Worm (Caenorhabditis elegans): ENCODE results near the gene mrpl-36.

Gene mrpl-36

ce11 chrIII:9832569-9832968 is 15.3 kb downstream of the mrpl-36 start:
- TF ChIP-seq ref-1 (GFP tag; conservative IDR thresholded peaks at IDR 0.05) (no peak), ztf-23 (GFP tag; IDR thresholded peaks at IDR 0.05) (no peak), cog-1 (tag; optimal IDR thresholded peaks at IDR 0.05) (no peak), flt-1 (GFP tag; IDR thresholded peaks at IDR 0.05) (no peak)

ce11 chrIII:9830502-9830901 is 17.4 kb downstream of the mrpl-36 start, which contains the start of gene ZK632.12:
TSS of gene ZK632.12 (plus strand) at chrIII:9830802.
- no peak for TF ChIP-seq ztf-29 (GFP tag; IDR thresholded peaks at IDR 0.05)
- no peak for TF ChIP-seq flt-1 (GFP tag; IDR thresholded peaks at IDR 0.05)
- TF ChIP-seq klf-2 (GFP tag; conservative IDR thresholded peaks at IDR 0.05): no peak
- TF ChIP-seq ref-1 (GFP tag; conservative IDR thresholded peaks at IDR 0.05): no peak
- TF ChIP-seq tab-1 (GFP tag; IDR thresholded peaks at IDR 0.05): no peak
- TF ChIP-seq cog-1 (tag; optimal IDR thresholded peaks at IDR 0.05): no peak
- no peak for TF ChIP-seq ztf-23 (GFP tag; IDR thresholded peaks at IDR 0.05)
- TF ChIP-seq med-1 (GFP tag; optimal IDR thresholded peaks at IDR 0.05; ENCODE audit: insufficient read depth): no peak
- no peak for TF ChIP-seq T22C8.4 (GFP tag; IDR thresholded peaks at IDR 0.05)

- no peak for TF ChIP-seq klf-2 (GFP tag; conservative IDR thresholded peaks at IDR 0.05)
- peak; percentile 0 for TF ChIP-seq cog-1 (tag; optimal IDR thresholded peaks at IDR 0.05)
- TF ChIP-seq ztf-29 (GFP tag; IDR thresholded peaks at IDR 0.05): no peak
These were observed 20.6 kb downstream of the mrpl-36 start, which contains the start of the genes ZK632.10 and ZK632.11 for ce11 chrIII:9827163-9827951. TSS of gene ZK632.10 (minus strand) at chrIII:9827722. TSS of gene ZK632.11 (plus strand) at chrIII:9827915.

ce11 chrIII:9826005-9826404 is 21.9 kb downstream of the mrpl-36 start:
- no peak for TF ChIP-seq T22C8.4 (GFP tag; IDR thresholded peaks at IDR 0.05)
- no peak for TF ChIP-seq ref-1 (GFP tag; conservative IDR thresholded peaks at IDR 0.05)
- no peak for TF ChIP-seq klf-2 (GFP tag; conservative IDR thresholded peaks at IDR 0.05)
- TF ChIP-seq med-1 (GFP tag; optimal IDR thresholded peaks at IDR 0.05; ENCODE audit: insufficient read depth): no peak
- TF ChIP-seq flt-1 (GFP tag; IDR thresholded peaks at IDR 0.05): no peak
- TF ChIP-seq ztf-29 (GFP tag; IDR thresholded peaks at IDR 0.05): no peak
- no peak for TF ChIP-seq tab-1 (GFP tag; IDR thresholded peaks at IDR 0.05)
- TF ChIP-seq cog-1 (tag; optimal IDR thresholded peaks at IDR 0.05): no peak
- TF ChIP-seq ztf-23 (GFP tag; IDR thresholded peaks at IDR 0.05): no peak

ce11 chrIII:9825073-9825828 is 22.7 kb downstream of the mrpl-36 start, which contains the start of gene ZK632.9:
TSS of gene ZK632.9 (minus strand) at chrIII:9825432.
- TF ChIP-seq flt-1 (GFP tag; IDR thresholded peaks at IDR 0.05): no peak
- 0 out of 2 replicates have a peak, but pooled peaks have one; percentile 38 for TF ChIP-seq ztf-29 (GFP tag; IDR thresholded peaks at IDR 0.05)

- no peak for TF ChIP-seq ztf-23 (GFP tag; IDR thresholded peaks at IDR 0.05)
- no peak for TF ChIP-seq klf-2 (GFP tag; conservative IDR thresholded peaks at IDR 0.05)
- no peak for TF ChIP-seq flt-1 (GFP tag; IDR thresholded peaks at IDR 0.05)
- TF ChIP-seq ref-1 (GFP tag; conservative IDR thresholded peaks at IDR 0.05): no peak
- no peak for TF ChIP-seq tab-1 (GFP tag; IDR thresholded peaks at IDR 0.05)
- no peak for TF ChIP-seq cog-1 (tag; optimal IDR thresholded peaks at IDR 0.05)
- TF ChIP-seq T22C8.4 (GFP tag; IDR thresholded peaks at IDR 0.05): no peak
These were observed 23.5 kb downstream of the mrpl-36 start, which contains the start of gene lin-52 for ce11 chrIII:9824330-9824934. TSS of gene lin-52 (minus strand) at chrIII:9824750.

- no peak for TF ChIP-seq flt-1 (GFP tag; IDR thresholded peaks at IDR 0.05)
- no peak for TF ChIP-seq ztf-29 (GFP tag; IDR thresholded peaks at IDR 0.05)
- TF ChIP-seq klf-2 (GFP tag; conservative IDR thresholded peaks at IDR 0.05): no peak
- no peak for TF ChIP-seq T22C8.4 (GFP tag; IDR thresholded peaks at IDR 0.05)
- TF ChIP-seq cog-1 (tag; optimal IDR thresholded peaks at IDR 0.05): no peak
- no peak for TF ChIP-seq ztf-23 (GFP tag; IDR thresholded peaks at IDR 0.05)
- no peak for TF ChIP-seq tab-1 (GFP tag; IDR thresholded peaks at IDR 0.05)
- no peak for TF ChIP-seq med-1 (GFP tag; optimal IDR thresholded peaks at IDR 0.05; ENCODE audit: insufficient read depth)
- TF ChIP-seq ref-1 (GFP tag; conservative IDR thresholded peaks at IDR 0.05): no peak
These were observed 24.2 kb downstream of the mrpl-36 start for ce11 chrIII:9823748-9824147.

- no peak for TF ChIP-seq cog-1 (tag; optimal IDR thresholded peaks at IDR 0.05)
- TF ChIP-seq T22C8.4 (GFP tag; IDR thresholded peaks at IDR 0.05): no peak
- no peak for TF ChIP-seq ztf-23 (GFP tag; IDR thresholded peaks at IDR 0.05)
- no peak for TF ChIP-seq klf-2 (GFP tag; conservative IDR thresholded peaks at IDR 0.05)
- no peak for TF ChIP-seq med-1 (GFP tag; optimal IDR thresholded peaks at IDR 0.05; ENCODE audit: insufficient read depth)
- TF ChIP-seq tab-1 (GFP tag; IDR thresholded peaks at IDR 0.05): no peak
- TF ChIP-seq flt-1 (GFP tag; IDR thresholded peaks at IDR 0.05): no peak
- no peak for TF ChIP-seq ztf-29 (GFP tag; IDR thresholded peaks at IDR 0.05)
- TF ChIP-seq ref-1 (GFP tag; conservative IDR thresholded peaks at IDR 0.05): no peak
These were observed 25.0 kb downstream of the mrpl-36 start, which contains the start of gene arl-5 for ce11 chrIII:9822942-9823341. TSS of gene arl-5 (plus strand) at chrIII:9823242.

ce11 chrIII:9818763-9819162 is 29.2 kb downstream of the mrpl-36 start, which contains the start of gene panl-3:
TSS of gene panl-3 (plus strand) at chrIII:9819056.
- TF ChIP-seq cog-1 (tag; optimal IDR thresholded peaks at IDR 0.05) (no peak), ztf-23 (GFP tag; IDR thresholded peaks at IDR 0.05) (peak; percentile 70; the same call in 1 of the 2 replicates)

All from whole organism, midembryonic.